Fruit fly (Drosophila melanogaster) whole organism: ENCODE measurements around the gene Erk7.

Experiments used
- CG8478 ChIP-seq: fragments of >200 bp; optimal IDR thresholded peaks from 2 replicates; lab custom pipeline; 2018; ENCODE audit warnings: inconsistent platforms
- Dll ChIP-seq: fragments of >200 bp; optimal IDR thresholded peaks from 2 replicates; lab custom pipeline; 2017
- EcR ChIP-seq, 2 experiments: fragments of >200 bp; optimal IDR thresholded peaks; 2 replicates each; lab custom pipeline; 2017; ENCODE audit warnings: missing biosample characterization in 2 of 2, missing genetic modification characterization in 2 of 2, missing genetic modification reagents in 2 of 2
- pan ChIP-seq: fragments of >200 bp; optimal IDR thresholded peaks from 2 replicates; lab custom pipeline; 2017
- psq ChIP-seq: fragments of >200 bp; optimal IDR thresholded peaks from 2 replicates; lab custom pipeline; 2017
- usp ChIP-seq: fragments of >200 bp; optimal IDR thresholded peaks from 2 replicates; lab custom pipeline; 2017; ENCODE audit warnings: missing biosample characterization, missing genetic modification characterization, mixed read lengths

dm6 chrX:9266082-9266481 is 1.4 kb downstream of the Erk7 start:
- TF ChIP-seq EcR (GFP tag; optimal IDR thresholded peaks at IDR 0.05; lab: Kevin White, UChicago) (no peak), psq (lab: Kevin White, UChicago) (no peak), CG8478 (lab: Kevin White, UChicago) (no peak), usp (GFP tag; lab: Kevin White, UChicago) (no peak), Dll (lab: Kevin White, UChicago) (no peak), pan (no peak)
